Worm (Caenorhabditis elegans): ENCODE data around the gene F22F7.11.

DNA sequence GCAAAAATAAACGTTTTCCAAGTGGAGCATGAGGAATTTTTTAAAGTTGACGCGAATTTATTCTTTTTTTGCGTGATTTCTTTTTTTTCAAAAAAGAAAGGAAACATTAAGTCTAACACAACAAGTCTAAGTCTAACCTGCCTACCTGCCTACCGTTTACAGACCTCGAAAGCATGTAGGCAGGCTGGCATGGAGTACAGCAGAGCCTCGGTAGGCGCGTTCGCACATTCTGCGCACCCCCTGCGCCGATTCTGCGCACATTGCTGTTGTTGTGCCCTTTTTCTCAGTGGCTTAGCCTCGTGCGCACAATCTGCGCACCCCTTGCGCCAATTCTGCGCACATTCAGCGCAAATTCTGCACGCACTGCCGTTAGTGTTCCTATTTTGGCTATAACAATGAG lies 35.8 kb upstream of the F22F7.11 start:
- no peak for TF ChIP-seq ceh-13 (GFP tag; optimal IDR thresholded peaks at IDR 0.05)
- TF ChIP-seq ama-1 (optimal IDR thresholded peaks at IDR 0.05), result no peak
- no peak for TF ChIP-seq hmbx-1 (tag; optimal IDR thresholded peaks at IDR 0.05)
- no peak for TF ChIP-seq hnd-1 (tag; optimal IDR thresholded peaks at IDR 0.05)
- no peak for TF ChIP-seq tbx-37 (GFP tag; conservative IDR thresholded peaks at IDR 0.05)
- TF ChIP-seq sea-1 (GFP tag; conservative IDR thresholded peaks at IDR 0.05), result no peak
- TF ChIP-seq aly-1 (tag; optimal IDR thresholded peaks at IDR 0.05), result no peak
- no peak for TF ChIP-seq ceh-36 (tag; optimal IDR thresholded peaks at IDR 0.05)
- TF ChIP-seq tbx-11 (GFP tag; IDR thresholded peaks at IDR 0.05), result no peak
- TF ChIP-seq pes-1 (GFP tag; IDR thresholded peaks at IDR 0.05), result no peak
- no peak for TF ChIP-seq B0310.2 (tag; optimal IDR thresholded peaks at IDR 0.05)
- no peak for TF ChIP-seq flt-1 (GFP tag; IDR thresholded peaks at IDR 0.05)
